Fruit fly (Drosophila melanogaster) Kc167 (cell line): ENCODE results near the gene Syx8.

Experiments
- Myc ChIP-seq: fragments of >200 bp; optimal IDR thresholded peaks from 2 replicates; lab custom pipeline; 2017; ENCODE audit warnings: missing external identifiers
- Sin3A ChIP-seq: fragments of >200 bp; optimal IDR thresholded peaks from 2 replicates; lab custom pipeline; 2018; ENCODE audit warnings: missing external identifiers
- h ChIP-seq: fragments of >200 bp; optimal IDR thresholded peaks from 3 replicates; lab custom pipeline; 2018; ENCODE audit warnings: missing external identifiers
- insv ChIP-seq: fragments of >200 bp; optimal IDR thresholded peaks from 3 replicates; lab custom pipeline; 2018; ENCODE audit warnings: missing external identifiers
- psq ChIP-seq: fragments of >200 bp; optimal IDR thresholded peaks from 2 replicates; lab custom pipeline; 2017; ENCODE audit warnings: missing external identifiers
- ttk ChIP-seq: sonication (Bioruptor generic); optimal IDR thresholded peaks from 2 replicates; lab custom pipeline; 2017; ENCODE audit warnings: missing external identifiers

The Syx8 gene

dm6 chr3L:16609120-16609519 lies 22.3 kb upstream of the Syx8 start, which contains the start of gene CG4098:
Gene CG4098, minus strand, starts transcription at chr3L:16609347.
- TF ChIP-seq insv (lab: Kevin White, UChicago) (no peak), ttk (lab: Kevin White, UChicago) (no peak), h (lab: Kevin White, UChicago) (no peak)

- TF ChIP-seq Myc (lab: Kevin White, UChicago) (no peak), Sin3A (lab: Kevin White, UChicago) (no peak), insv (lab: Kevin White, UChicago) (no peak), ttk (lab: Kevin White, UChicago) (no peak), psq (lab: Kevin White, UChicago) (no peak), h (lab: Kevin White, UChicago) (no peak)
Measured at dm6 chr3L:16602736-16603144, 15.9 kb upstream of the Syx8 start, which contains the start of gene Arts. Gene Arts, plus strand, starts transcription at chr3L:16602851.

- TF ChIP-seq Myc (lab: Kevin White, UChicago): no peak
- TF ChIP-seq psq (lab: Kevin White, UChicago): no peak
- no peak for TF ChIP-seq ttk (lab: Kevin White, UChicago)
- TF ChIP-seq h (lab: Kevin White, UChicago): no peak
- TF ChIP-seq insv (lab: Kevin White, UChicago): no peak
- no peak for TF ChIP-seq Sin3A (lab: Kevin White, UChicago)
Measured at dm6 chr3L:16594922-16595518, 8.2 kb upstream of the Syx8 start, which contains the start of the genes spd-2 and Apl. Gene spd-2, minus strand, starts transcription at chr3L:16595014. Gene Apl, plus strand, starts transcription at chr3L:16595181.

- TF ChIP-seq Myc (lab: Kevin White, UChicago): no peak
- TF ChIP-seq psq (lab: Kevin White, UChicago): no peak
Measured at dm6 chr3L:16590860-16591259, 4.0 kb upstream of the Syx8 start, which contains the start of gene tra. Gene tra, minus strand, starts transcription at chr3L:16591050.

- no peak for TF ChIP-seq ttk (lab: Kevin White, UChicago)
- no peak for TF ChIP-seq h (lab: Kevin White, UChicago)
- TF ChIP-seq Myc (lab: Kevin White, UChicago): no peak
- TF ChIP-seq insv (lab: Kevin White, UChicago): no peak
- no peak for TF ChIP-seq psq (lab: Kevin White, UChicago)
- no peak for TF ChIP-seq Sin3A (lab: Kevin White, UChicago)
Measured at dm6 chr3L:16587994-16588622, 1.3 kb upstream of the Syx8 start.

dm6 chr3L:16584074-16584578 lies 2.7 kb downstream of the Syx8 start, which contains the start of gene UQCR-C2:
Gene UQCR-C2, plus strand, starts transcription at chr3L:16584124.
- TF ChIP-seq insv (lab: Kevin White, UChicago) (no peak), h (lab: Kevin White, UChicago) (no peak), psq (lab: Kevin White, UChicago) (no peak), ttk (lab: Kevin White, UChicago) (no peak), Sin3A (lab: Kevin White, UChicago) (no peak), Myc (lab: Kevin White, UChicago) (no peak)

- no peak for TF ChIP-seq psq (lab: Kevin White, UChicago)
- no peak for TF ChIP-seq Myc (lab: Kevin White, UChicago)
- TF ChIP-seq h (lab: Kevin White, UChicago): no peak
- no peak for TF ChIP-seq Sin3A (lab: Kevin White, UChicago)
- TF ChIP-seq ttk (lab: Kevin White, UChicago): no peak
- no peak for TF ChIP-seq insv (lab: Kevin White, UChicago)
Measured at dm6 chr3L:16582678-16583315, 4.1 kb downstream of the Syx8 start, which contains the start of gene Rpn12. Gene Rpn12, plus strand, starts transcription at chr3L:16583028.

dm6 chr3L:16581201-16581705 lies 5.6 kb downstream of the Syx8 start, which contains the start of gene Smn:
Gene Smn, minus strand, starts transcription at chr3L:16581547.
- TF ChIP-seq Sin3A (lab: Kevin White, UChicago) (no peak), Myc (lab: Kevin White, UChicago) (no peak), h (lab: Kevin White, UChicago) (no peak), ttk (lab: Kevin White, UChicago) (no peak), insv (lab: Kevin White, UChicago) (no peak), psq (lab: Kevin White, UChicago) (no peak)

dm6 chr3L:16580049-16580448 lies 6.8 kb downstream of the Syx8 start, which contains the start of gene nxf2:
Gene nxf2, minus strand, starts transcription at chr3L:16580306.
- TF ChIP-seq Myc (lab: Kevin White, UChicago) (no peak), psq (lab: Kevin White, UChicago) (no peak), ttk (lab: Kevin White, UChicago) (no peak)

dm6 chr3L:16574307-16574946 lies 12.4 kb downstream of the Syx8 start, which contains the start of gene mbf1:
Gene mbf1, plus strand, starts transcription at chr3L:16574436.
- no peak for TF ChIP-seq Myc (lab: Kevin White, UChicago)
- TF ChIP-seq h (lab: Kevin White, UChicago): no peak
- no peak for TF ChIP-seq psq (lab: Kevin White, UChicago)
- TF ChIP-seq ttk (lab: Kevin White, UChicago): no peak
- no peak for TF ChIP-seq insv (lab: Kevin White, UChicago)
- TF ChIP-seq Sin3A (lab: Kevin White, UChicago): no peak
